Worm (Caenorhabditis elegans) whole organism, L4 larva: ENCODE results near the gene ZC443.1.

ENCODE experiments used
- T20F7.1 ChIP-seq: fragments of 200-800 bp; sonication (Bioruptor generic); optimal IDR thresholded peaks from 2 replicates; lab custom pipeline; 2018; ENCODE audit warnings: mild to moderate bottlenecking, missing genetic modification characterization, missing compliant biosample characterization
- Y105C5A.15 ChIP-seq: fragments of 200-800 bp; sonication (Bioruptor generic); IDR thresholded peaks from 2 replicates; pipeline ENCODE4 v1.3.6; 2022; ENCODE audit warnings: missing genetic modification characterization, missing compliant biosample characterization
- Y5F2A.4 ChIP-seq: fragments of 200-800 bp; sonication (Bioruptor generic); optimal IDR thresholded peaks from 2 replicates; lab custom pipeline; 2018; ENCODE audit warnings: mild to moderate bottlenecking, missing genetic modification characterization, missing compliant biosample characterization
- aha-1 ChIP-seq: fragments of 150-350 bp; peaks from one replicate; lab custom pipeline; 2014; ENCODE audit warnings: missing biosample characterization, missing genetic modification characterization
- aly-2 ChIP-seq: sonication (generic microtip); optimal IDR thresholded peaks from 2 replicates; lab custom pipeline; 2018; ENCODE audit warnings: missing biosample characterization, missing genetic modification characterization
- ceh-62 ChIP-seq: sonication (generic microtip); optimal IDR thresholded peaks from 2 replicates; lab custom pipeline; 2017; ENCODE audit warnings: missing biosample characterization, missing genetic modification characterization
- ceh-82 ChIP-seq: sonication (generic microtip); optimal IDR thresholded peaks from 2 replicates; lab custom pipeline; 2017; ENCODE audit warnings: missing biosample characterization, missing genetic modification characterization
- ces-1 ChIP-seq: fragments of 150-350 bp; sonication (generic microtip); optimal IDR thresholded peaks from 4 replicates; lab custom pipeline; 2014; ENCODE audit warnings: missing biosample characterization, missing genetic modification reagents, missing genetic modification characterization
- ctbp-1 ChIP-seq: fragments of 200-800 bp; sonication (Bioruptor generic); IDR thresholded peaks from 2 replicates; pipeline ENCODE4 v1.3.6; 2022; ENCODE audit warnings: missing genetic modification reagents, missing genetic modification characterization, missing compliant biosample characterization
- daf-12 ChIP-seq: fragments of 150-350 bp; optimal IDR thresholded peaks from 2 replicates; lab custom pipeline; 2014; ENCODE audit warnings: missing biosample characterization, missing genetic modification reagents, missing genetic modification characterization
- daf-16 ChIP-seq, 3 experiments: sonication (generic microtip); optimal IDR thresholded peaks; 2 replicates each; lab custom pipeline; 2016 to 2017; ENCODE audit warnings: missing genetic modification characterization in 3 of 3, missing genetic modification reagents in 3 of 3, mild to moderate bottlenecking in 2 of 3, missing compliant biosample characterization in 2 of 3, missing biosample characterization in 1 of 3, moderate library complexity in 1 of 3
- dmd-6 ChIP-seq: fragments of 200-800 bp; sonication (Bioruptor generic); IDR thresholded peaks from 2 replicates; pipeline ENCODE4 v1.3.6; 2022; ENCODE audit warnings: missing genetic modification reagents, missing genetic modification characterization, missing compliant biosample characterization
- dmd-8 ChIP-seq: fragments of 200-800 bp; sonication (Bioruptor generic); IDR thresholded peaks from 2 replicates; pipeline ENCODE4 v1.3.6; 2022; ENCODE audit warnings: missing genetic modification characterization, missing compliant biosample characterization
- dve-1 ChIP-seq: sonication (generic microtip); optimal IDR thresholded peaks from 2 replicates; lab custom pipeline; 2017; ENCODE audit warnings: antibody characterized with exemption, mild to moderate bottlenecking, missing genetic modification characterization, missing compliant biosample characterization; ENCODE audit not compliant: insufficient read depth
- fos-1 ChIP-seq: fragments of 150-350 bp; optimal IDR thresholded peaks from 2 replicates; lab custom pipeline; 2014; ENCODE audit warnings: missing biosample characterization, missing genetic modification characterization
- gei-8 ChIP-seq: fragments of 200-800 bp; sonication (Bioruptor generic); optimal IDR thresholded peaks from 2 replicates; lab custom pipeline; 2018; ENCODE audit warnings: mild to moderate bottlenecking, missing genetic modification characterization, missing compliant biosample characterization
- hlh-11 ChIP-seq: fragments of 200-800 bp; sonication (Bioruptor generic); optimal IDR thresholded peaks from 2 replicates; lab custom pipeline; 2018; ENCODE audit warnings: mild to moderate bottlenecking, missing genetic modification characterization, missing compliant biosample characterization
- hlh-30 ChIP-seq: sonication (generic microtip); optimal IDR thresholded peaks from 2 replicates; lab custom pipeline; 2017; ENCODE audit warnings: antibody characterized with exemption, mild to moderate bottlenecking, missing genetic modification characterization, missing compliant biosample characterization; ENCODE audit not compliant: insufficient read depth
- lim-7 ChIP-seq: fragments of 200-800 bp; sonication (Bioruptor generic); IDR thresholded peaks from 2 replicates; pipeline ENCODE4 v1.3.6; 2022; ENCODE audit warnings: missing genetic modification characterization, missing compliant biosample characterization
- lin-13 ChIP-seq: fragments of 150-350 bp; optimal IDR thresholded peaks from 2 replicates; lab custom pipeline; 2014; ENCODE audit warnings: missing biosample characterization, missing genetic modification reagents, missing genetic modification characterization
- lin-38 ChIP-seq: fragments of 200-800 bp; sonication (Bioruptor generic); IDR thresholded peaks from 2 replicates; pipeline ENCODE4 v1.3.6; 2022; ENCODE audit warnings: missing genetic modification reagents, missing genetic modification characterization, missing compliant biosample characterization
- lin-39 ChIP-seq: fragments of 150-350 bp; optimal IDR thresholded peaks from 2 replicates; lab custom pipeline; 2014; ENCODE audit warnings: missing biosample characterization, missing genetic modification reagents, missing genetic modification characterization
- madf-9 ChIP-seq: fragments of 200-800 bp; sonication (Bioruptor generic); conservative IDR thresholded peaks from 2 replicates; pipeline ENCODE4 v1.3.6; 2022; ENCODE audit warnings: missing genetic modification reagents, missing genetic modification characterization, missing compliant biosample characterization
- mdt-29 ChIP-seq: fragments of 200-800 bp; sonication (Bioruptor generic); IDR thresholded peaks from 2 replicates; pipeline ENCODE4 v1.3.6; 2022; ENCODE audit warnings: missing genetic modification reagents, missing genetic modification characterization, missing compliant biosample characterization
- mes-2 ChIP-seq: sonication (generic microtip); optimal IDR thresholded peaks from 2 replicates; lab custom pipeline; 2016; ENCODE audit warnings: missing genotype, mild to moderate bottlenecking, missing genetic modification characterization, missing compliant biosample characterization; ENCODE audit not compliant: poor library complexity, severe bottlenecking
- mxl-3 ChIP-seq: fragments of 200-800 bp; sonication (Bioruptor generic); optimal IDR thresholded peaks from 2 replicates; lab custom pipeline; 2018; ENCODE audit warnings: mild to moderate bottlenecking, missing genetic modification characterization, missing compliant biosample characterization
- nhr-10 ChIP-seq: fragments of 150-350 bp; optimal IDR thresholded peaks from 2 replicates; lab custom pipeline; 2014; ENCODE audit warnings: missing biosample characterization, missing genetic modification characterization
- nhr-11 ChIP-seq: fragments of 150-350 bp; optimal IDR thresholded peaks from 2 replicates; lab custom pipeline; 2014; ENCODE audit warnings: missing biosample characterization, missing genetic modification characterization
- nhr-111 ChIP-seq: fragments of 200-800 bp; sonication (Bioruptor generic); optimal IDR thresholded peaks from 2 replicates; lab custom pipeline; 2018; ENCODE audit warnings: mild to moderate bottlenecking, missing genetic modification characterization, missing compliant biosample characterization
- nhr-25 ChIP-seq: sonication (generic microtip); optimal IDR thresholded peaks from 2 replicates; lab custom pipeline; 2017; ENCODE audit warnings: missing genetic modification characterization, mild to moderate bottlenecking, missing compliant biosample characterization, antibody characterized with exemption, moderate library complexity, borderline replicate concordance; ENCODE audit not compliant: insufficient read depth
- nhr-28 ChIP-seq: fragments of 150-350 bp; optimal IDR thresholded peaks from 2 replicates; lab custom pipeline; 2014; ENCODE audit warnings: missing biosample characterization, missing genetic modification characterization
- nhr-41 ChIP-seq: fragments of 200-800 bp; sonication (Bioruptor generic); IDR thresholded peaks from 2 replicates; pipeline ENCODE4 v1.3.6; 2022; ENCODE audit warnings: missing genetic modification reagents, missing genetic modification characterization, missing compliant biosample characterization
- nhr-48 ChIP-seq: sonication (generic microtip); optimal IDR thresholded peaks from 2 replicates; lab custom pipeline; 2016; ENCODE audit warnings: mild to moderate bottlenecking, missing genetic modification characterization, missing compliant biosample characterization
- nhr-6 ChIP-seq: fragments of 150-350 bp; optimal IDR thresholded peaks from 2 replicates; lab custom pipeline; 2014; ENCODE audit warnings: missing biosample characterization, missing genetic modification characterization
- nhr-76 ChIP-seq: fragments of 150-350 bp; optimal IDR thresholded peaks from 2 replicates; lab custom pipeline; 2014; ENCODE audit warnings: missing biosample characterization, missing genetic modification characterization
- nhr-77 ChIP-seq: fragments of 150-350 bp; optimal IDR thresholded peaks from 2 replicates; lab custom pipeline; 2014; ENCODE audit warnings: missing biosample characterization, missing genetic modification characterization
- php-3 ChIP-seq: fragments of 200-800 bp; sonication (Bioruptor generic); IDR thresholded peaks from 2 replicates; pipeline ENCODE4 v1.3.6; 2022; ENCODE audit warnings: missing genetic modification reagents, missing genetic modification characterization, missing compliant biosample characterization
- pqm-1 ChIP-seq: sonication (generic microtip); optimal IDR thresholded peaks from 2 replicates; lab custom pipeline; 2017; ENCODE audit warnings: missing biosample characterization, missing genetic modification characterization
- rbr-2 ChIP-seq: sonication (generic microtip); optimal IDR thresholded peaks from 2 replicates; lab custom pipeline; 2016; ENCODE audit warnings: missing genotype, missing genetic modification characterization, missing compliant biosample characterization
- saeg-2 ChIP-seq: fragments of 200-800 bp; sonication (Bioruptor generic); IDR thresholded peaks from 2 replicates; pipeline ENCODE4 v1.3.6; 2022; ENCODE audit warnings: missing genetic modification reagents, missing genetic modification characterization, missing compliant biosample characterization
- snpc-1.2 ChIP-seq: fragments of 200-800 bp; sonication (Bioruptor generic); IDR thresholded peaks from 2 replicates; pipeline ENCODE4 v1.3.6; 2022; ENCODE audit warnings: missing genetic modification reagents, missing genetic modification characterization, missing compliant biosample characterization
- snpc-4 ChIP-seq: fragments of 150-350 bp; optimal IDR thresholded peaks from 2 replicates; lab custom pipeline; 2014; ENCODE audit warnings: missing biosample characterization, missing genetic modification characterization
- unc-130 ChIP-seq: sonication (generic microtip); optimal IDR thresholded peaks from 2 replicates; lab custom pipeline; 2016; ENCODE audit warnings: missing genetic modification reagents, missing genetic modification characterization, missing compliant biosample characterization
- ztf-7 ChIP-seq: fragments of 150-350 bp; optimal IDR thresholded peaks from 2 replicates; lab custom pipeline; 2014; ENCODE audit warnings: missing biosample characterization, missing genetic modification characterization

Gene ZC443.1

DNA sequence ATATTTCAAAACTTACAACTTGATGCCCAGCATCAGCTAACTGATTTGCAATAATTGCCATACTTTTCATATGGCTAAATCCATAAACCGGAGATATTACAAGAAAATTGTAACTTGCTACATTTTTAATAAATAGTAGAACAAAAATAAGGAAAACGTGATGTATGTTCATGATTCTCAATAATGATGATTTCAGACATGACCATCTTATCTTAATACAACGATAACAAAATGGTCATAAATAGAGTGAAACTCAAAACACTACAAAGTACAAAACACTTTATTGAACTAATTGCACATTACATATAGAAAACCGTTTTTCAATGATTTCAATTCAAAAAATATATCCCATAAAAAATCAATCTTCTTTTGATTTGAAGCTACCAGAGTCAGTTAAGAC lies 17.1 kb downstream of the ZC443.1 start, which contains the start of gene ugt-5:
Gene ugt-5, minus strand, starts transcription at position 214 of the 400 bp plus-strand sequence.
- no peak for TF ChIP-seq Y5F2A.4
- TF ChIP-seq rbr-2 (tag; lab: Kevin White, UChicago) = no peak
- TF ChIP-seq ces-1 = no peak
- TF ChIP-seq nhr-28 = peak; percentile 76
- TF ChIP-seq mxl-3 = no peak
- peak; percentile 44 for TF ChIP-seq hlh-30 (tag; lab: Kevin White, UChicago)
- TF ChIP-seq ctbp-1 (GFP tag; lab: Robert Waterston, UW) = no peak
- TF ChIP-seq nhr-77 = peak; percentile 18
- TF ChIP-seq pqm-1 (tag; lab: Kevin White, UChicago) = peak; percentile 24
- TF ChIP-seq nhr-76 = no peak
- no peak for TF ChIP-seq ztf-7 (tag; lab: Kevin White, UChicago)
- no peak for TF ChIP-seq T20F7.1 (GFP tag; lab: Kevin White, UChicago)
- TF ChIP-seq snpc-4 (tag; lab: Kevin White, UChicago) = no peak
- TF ChIP-seq snpc-1.2 (GFP tag; lab: Robert Waterston, UW) = no peak
- no peak for TF ChIP-seq daf-12
- no peak for TF ChIP-seq mdt-29 (GFP tag; lab: Robert Waterston, UW)
- TF ChIP-seq madf-9 (GFP tag; lab: Robert Waterston, UW) = no peak
- no peak for TF ChIP-seq lin-38 (GFP tag; lab: Robert Waterston, UW)
- no peak for TF ChIP-seq saeg-2
- no peak for TF ChIP-seq lin-39 (tag; lab: Kevin White, UChicago)
- TF ChIP-seq mes-2 (tag; lab: Kevin White, UChicago) = no peak
- no peak for TF ChIP-seq ceh-82
- no peak for TF ChIP-seq lim-7
- TF ChIP-seq unc-130 (GFP tag; lab: Kevin White, UChicago) = no peak
- TF ChIP-seq dve-1 = peak; percentile 34
- TF ChIP-seq aly-2 (tag; lab: Kevin White, UChicago) = no peak
- TF ChIP-seq nhr-111 (GFP tag; lab: Kevin White, UChicago) = no peak
- no peak for TF ChIP-seq nhr-10 (tag; lab: Kevin White, UChicago)
- TF ChIP-seq nhr-48 (tag; lab: Kevin White, UChicago) = no peak
- TF ChIP-seq daf-16 (GFP tag; optimal IDR thresholded peaks at IDR 0.05; lab: Kevin White, UChicago) = no peak
- peak; percentile 82 for TF ChIP-seq daf-16 (tag; optimal IDR thresholded peaks at IDR 0.05; lab: Kevin White, UChicago)
- no peak for TF ChIP-seq dmd-8 (GFP tag; lab: Robert Waterston, UW)
- peak; percentile 20 for TF ChIP-seq hlh-11 (tag; lab: Kevin White, UChicago)
- no peak for TF ChIP-seq nhr-11

- TF ChIP-seq aha-1 (peak; percentile 93), mes-2 (tag; lab: Kevin White, UChicago) (no peak)
Observed at ce11 chrV:12790188-12790587, 19.7 kb downstream of the ZC443.1 start, which contains the start of gene srbc-43. Gene srbc-43, minus strand, starts transcription at chrV:12790518.

DNA sequence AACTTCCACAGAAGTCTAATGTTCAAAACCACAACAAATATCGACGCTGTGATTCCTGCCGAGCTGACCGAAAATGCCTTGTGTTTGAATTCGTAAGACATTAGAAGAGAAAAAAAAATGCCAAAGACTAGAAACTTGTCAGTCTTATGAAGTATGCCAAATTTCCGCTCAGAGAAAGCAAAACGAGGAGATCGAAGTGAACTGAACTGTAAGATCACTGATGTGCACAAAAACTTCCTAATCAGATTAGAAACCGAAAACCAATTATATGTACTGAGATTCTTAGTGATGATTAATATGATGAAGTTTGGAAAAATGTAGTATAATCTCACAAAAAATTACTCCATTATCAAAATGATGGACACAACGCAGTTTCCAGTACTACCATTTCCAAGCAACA lies 21.4 kb downstream of the ZC443.1 start, which contains the start of gene srbc-44:
Gene srbc-44, minus strand, starts transcription at position 101 of the 400 bp plus-strand sequence.
- TF ChIP-seq nhr-11 (no peak), ceh-62 (no peak), nhr-77 (no peak), lin-13 (GFP tag; lab: Kevin White, UChicago) (no peak), fos-1 (tag; lab: Kevin White, UChicago) (no peak), php-3 (GFP tag; lab: Robert Waterston, UW) (no peak), nhr-6 (tag; lab: Kevin White, UChicago) (no peak), Y105C5A.15 (GFP tag; lab: Robert Waterston, UW) (no peak), nhr-25 (tag; lab: Kevin White, UChicago) (no peak), dmd-6 (GFP tag; lab: Robert Waterston, UW) (no peak), nhr-41 (GFP tag; lab: Robert Waterston, UW) (no peak), aly-2 (tag; lab: Kevin White, UChicago) (no peak), nhr-48 (tag; lab: Kevin White, UChicago) (no peak), nhr-28 (no peak), gei-8 (GFP tag; lab: Kevin White, UChicago) (no peak), mdt-29 (GFP tag; lab: Robert Waterston, UW) (no peak)
